Fruit fly (Drosophila melanogaster): ENCODE measurements around the gene CG33769.

The CG33769 gene

DNA sequence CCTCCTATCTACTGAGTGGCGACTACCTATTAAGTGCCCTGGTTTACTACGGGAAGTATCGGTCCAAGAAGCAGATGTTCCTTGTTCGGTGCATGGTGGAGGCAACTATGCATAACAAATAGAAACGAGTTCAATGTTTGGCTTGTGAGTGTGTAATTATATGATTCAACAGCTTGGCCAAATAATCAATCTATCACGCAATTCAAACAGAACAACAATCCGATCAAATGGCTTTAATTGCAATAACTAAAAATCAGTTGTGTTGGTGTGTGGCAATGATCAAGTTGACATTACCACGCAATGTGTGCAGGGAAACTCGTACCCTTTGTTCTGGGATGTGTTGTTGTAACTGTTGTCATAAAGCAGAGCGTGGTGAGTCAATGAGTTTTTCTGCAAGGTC, at the start of gene CG33769:
Gene CG33769 (plus strand): TSS at position 301 of the 400 bp plus-strand sequence.
- TF ChIP-seq Ets98B (GFP tag; IDR thresholded peaks at IDR 0.05) (no peak), CG12605 (GFP tag; IDR thresholded peaks at IDR 0.05) (no peak), CG34367 (tag; optimal IDR thresholded peaks at IDR 0.05) (no peak), CG15710 (tag; optimal IDR thresholded peaks at IDR 0.05) (no peak)

DNA sequence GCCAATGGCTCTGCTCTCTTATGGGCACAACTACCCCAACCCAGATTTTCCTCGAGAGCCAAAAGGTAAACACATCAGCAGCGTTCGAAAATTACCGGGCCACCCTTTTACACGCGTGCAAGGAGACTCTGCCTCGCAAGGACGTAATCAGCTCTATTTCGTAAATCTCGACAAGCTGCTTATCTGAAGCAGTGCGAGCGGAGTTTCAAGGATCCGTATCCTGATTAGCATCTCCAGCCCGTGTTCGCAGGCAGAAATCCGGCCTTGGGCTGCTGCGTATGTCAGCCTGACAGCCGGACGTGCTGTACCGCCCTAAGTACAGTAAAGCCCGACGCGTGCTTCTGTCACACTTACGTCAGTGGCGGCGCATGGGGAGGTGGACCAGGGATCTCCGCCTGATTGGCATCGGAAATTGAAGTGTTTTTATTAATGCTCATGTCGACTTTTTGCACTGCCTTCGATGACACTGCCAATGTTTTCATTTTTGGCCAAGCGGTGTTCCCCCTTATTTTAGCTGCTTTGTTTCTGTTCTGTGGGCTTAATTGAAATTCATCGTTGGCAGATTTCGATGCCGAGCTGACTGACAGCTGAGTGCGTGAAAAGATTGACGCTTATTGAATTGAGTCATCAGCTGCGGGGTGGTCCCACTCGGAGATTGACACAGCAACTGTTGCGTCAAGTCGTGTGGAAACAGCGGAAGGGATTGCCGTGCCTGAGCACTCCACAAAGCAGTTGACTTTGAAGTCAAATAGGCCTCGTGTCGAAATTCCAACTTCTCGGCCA, 41.9 kb upstream of the CG33769 start, which contains the start of gene ND-B14.5AL:
Gene ND-B14.5AL (plus strand): TSS at position 733 of the 783 bp plus-strand sequence.
- TF ChIP-seq CG12605 (GFP tag; IDR thresholded peaks at IDR 0.05) (no peak), gl (tag; optimal IDR thresholded peaks at IDR 0.05) (no peak), Pif1A (GFP tag; optimal IDR thresholded peaks at IDR 0.05) (no peak), EcR (GFP tag; optimal IDR thresholded peaks at IDR 0.05) (no peak), CG34367 (tag; optimal IDR thresholded peaks at IDR 0.05) (no peak), CG10348 (GFP tag; IDR thresholded peaks at IDR 0.05) (no peak), fd96Ca (GFP tag; IDR thresholded peaks at IDR 0.05) (no peak), CG8159 (tag; optimal IDR thresholded peaks at IDR 0.05) (no peak), rn (GFP tag; IDR thresholded peaks at IDR 0.05) (no peak), CG15710 (tag; optimal IDR thresholded peaks at IDR 0.05) (no peak), CG4496 (GFP tag; IDR thresholded peaks at IDR 0.05) (no peak), CG13204 (GFP tag; optimal IDR thresholded peaks at IDR 0.05) (no peak), CG17806 (tag; optimal IDR thresholded peaks at IDR 0.05) (no peak)

- TF ChIP-seq gl (tag; optimal IDR thresholded peaks at IDR 0.05): no peak
- TF ChIP-seq CG12605 (GFP tag; IDR thresholded peaks at IDR 0.05): no peak
- TF ChIP-seq CG9948 (tag; optimal IDR thresholded peaks at IDR 0.05): no peak
- TF ChIP-seq CG17806 (tag; optimal IDR thresholded peaks at IDR 0.05): no peak
- TF ChIP-seq rn (GFP tag; IDR thresholded peaks at IDR 0.05): no peak
- no peak for TF ChIP-seq CG14655 (GFP tag; optimal IDR thresholded peaks at IDR 0.05)
- TF ChIP-seq Pif1A (GFP tag; optimal IDR thresholded peaks at IDR 0.05): no peak
- no peak for TF ChIP-seq Ets98B (GFP tag; IDR thresholded peaks at IDR 0.05)
- TF ChIP-seq CG32121 (GFP tag; IDR thresholded peaks at IDR 0.05): no peak
- no peak for TF ChIP-seq CG4496 (GFP tag; IDR thresholded peaks at IDR 0.05)
- TF ChIP-seq CG10348 (GFP tag; IDR thresholded peaks at IDR 0.05): no peak
- no peak for TF ChIP-seq CG8301 (tag; optimal IDR thresholded peaks at IDR 0.05)
Measured at dm6 chr3L:22607076-22607475, 40.7 kb upstream of the CG33769 start.

DNA sequence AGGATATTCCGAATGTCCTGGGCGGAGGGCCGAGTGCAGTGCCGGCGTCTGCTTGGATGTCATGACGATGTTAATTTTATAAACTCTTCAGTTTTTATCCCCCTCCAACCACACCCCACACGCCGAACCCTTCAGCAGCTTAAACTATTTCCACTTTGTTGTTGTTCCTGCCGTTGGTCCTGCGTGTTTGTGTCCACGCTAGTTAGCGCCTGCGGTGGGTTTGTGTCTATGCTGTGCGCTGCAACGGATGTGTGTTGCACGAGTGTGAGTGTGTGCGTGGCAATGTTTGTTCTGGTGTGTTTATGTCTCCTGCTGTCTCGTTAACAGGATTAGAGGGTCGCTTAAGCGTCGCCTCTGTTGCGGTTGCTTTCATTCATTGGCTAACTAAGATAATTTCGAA, 30.9 kb upstream of the CG33769 start:
- TF ChIP-seq Pif1A (GFP tag; optimal IDR thresholded peaks at IDR 0.05): no peak
- TF ChIP-seq fd96Ca (GFP tag; IDR thresholded peaks at IDR 0.05): no peak

DNA sequence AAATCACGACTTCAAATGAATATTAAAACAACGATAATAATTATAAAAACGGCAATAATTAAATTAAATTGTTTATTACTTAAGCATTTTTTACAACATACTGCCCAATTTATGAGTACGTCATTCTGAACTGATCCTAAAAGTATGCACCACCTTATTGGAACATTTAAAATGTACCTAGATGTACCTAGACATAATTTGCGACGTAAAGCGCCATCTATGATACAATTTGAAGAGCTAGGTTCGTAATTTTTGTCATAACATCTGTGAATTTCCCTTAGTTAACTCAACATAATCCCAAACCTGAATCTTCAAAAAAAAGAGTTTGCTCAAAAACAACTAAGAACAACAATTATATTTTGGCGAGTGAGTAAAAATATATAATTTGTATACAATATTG, 13.6 kb upstream of the CG33769 start:
- no peak for TF ChIP-seq fd96Ca (GFP tag; IDR thresholded peaks at IDR 0.05)
- no peak for TF ChIP-seq D1 (tag; optimal IDR thresholded peaks at IDR 0.05)
- TF ChIP-seq CG13204 (GFP tag; optimal IDR thresholded peaks at IDR 0.05): no peak
- no peak for TF ChIP-seq CG15710 (tag; optimal IDR thresholded peaks at IDR 0.05)
- no peak for TF ChIP-seq CG34367 (tag; optimal IDR thresholded peaks at IDR 0.05)
- TF ChIP-seq gl (tag; optimal IDR thresholded peaks at IDR 0.05): no peak
- TF ChIP-seq CG14655 (GFP tag; optimal IDR thresholded peaks at IDR 0.05): no peak
- TF ChIP-seq CG12605 (GFP tag; IDR thresholded peaks at IDR 0.05): no peak
- no peak for TF ChIP-seq CG9948 (tag; optimal IDR thresholded peaks at IDR 0.05)

dm6 chr3L:22637866-22638534, 9.7 kb upstream of the CG33769 start, which contains the start of gene CG14459:
TSS of gene CG14459 (minus strand) at chr3L:22637916.
- no peak for TF ChIP-seq CG32121 (GFP tag; IDR thresholded peaks at IDR 0.05)
- TF ChIP-seq EcR (GFP tag; optimal IDR thresholded peaks at IDR 0.05): no peak

DNA sequence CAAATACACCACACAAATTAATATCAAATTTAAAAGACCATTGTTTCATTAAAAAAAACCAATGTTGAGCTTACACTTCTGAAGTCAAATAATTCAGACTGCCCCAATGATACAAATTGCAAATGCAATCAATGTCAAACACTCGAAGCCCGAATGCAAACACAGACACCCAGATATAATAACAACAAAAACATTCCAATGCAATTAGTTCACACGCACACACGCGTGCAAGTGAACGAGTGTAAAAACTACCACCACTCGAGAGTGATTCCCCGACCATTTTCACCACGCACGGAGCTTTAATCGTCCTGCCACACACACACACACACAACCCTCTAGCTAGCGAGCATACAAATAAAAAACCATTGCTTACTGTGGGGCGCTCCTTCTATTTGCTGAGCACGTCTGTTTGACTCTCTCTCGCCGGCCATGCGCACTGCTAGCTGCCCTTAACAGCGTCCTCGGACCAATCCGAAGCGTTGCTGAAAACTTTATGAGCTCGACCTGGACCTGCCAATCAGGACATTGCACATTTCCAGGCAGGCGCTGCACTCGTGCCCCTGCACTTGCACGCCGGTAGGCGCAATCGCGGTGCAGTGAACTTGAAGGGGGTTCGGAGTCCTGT, 5.3 kb upstream of the CG33769 start:
- TF ChIP-seq CG32121 (GFP tag; IDR thresholded peaks at IDR 0.05) (no peak), fd96Ca (GFP tag; IDR thresholded peaks at IDR 0.05) (no peak), gl (tag; optimal IDR thresholded peaks at IDR 0.05) (no peak), Snoo (tag; optimal IDR thresholded peaks at IDR 0.05) (no peak), CG34367 (tag; optimal IDR thresholded peaks at IDR 0.05) (no peak), Pif1A (GFP tag; optimal IDR thresholded peaks at IDR 0.05) (no peak), Pif1B (GFP tag; optimal IDR thresholded peaks at IDR 0.05) (no peak), D1 (tag; optimal IDR thresholded peaks at IDR 0.05) (no peak), CG10348 (GFP tag; IDR thresholded peaks at IDR 0.05) (no peak), CG13204 (GFP tag; optimal IDR thresholded peaks at IDR 0.05) (no peak)

All from whole organism, pupa.